Fruit fly (Drosophila melanogaster) whole organism, prepupa: ENCODE data around the gene CG10064.

Source experiments
- Blimp-1 ChIP-seq: fragments of 200-800 bp; sonication (Bioruptor generic); optimal IDR thresholded peaks from 3 replicates; lab custom pipeline; 2017; ENCODE audit warnings: missing biosample characterization, missing genetic modification characterization, mild to moderate bottlenecking, moderate library complexity, missing genetic modification reagents
- CG10631 ChIP-seq: fragments of 200-800 bp; sonication (Bioruptor generic); optimal IDR thresholded peaks from 2 replicates; lab custom pipeline; 2016; ENCODE audit warnings: missing biosample characterization, missing genetic modification characterization
- CG11762 ChIP-seq: fragments of 200-800 bp; sonication (Bioruptor generic); optimal IDR thresholded peaks from 3 replicates; lab custom pipeline; 2016; ENCODE audit warnings: missing biosample characterization, missing genetic modification characterization; ENCODE audit not compliant: insufficient read depth
- CG11902 ChIP-seq: fragments of 200-800 bp; sonication (Bioruptor generic); optimal IDR thresholded peaks from 3 replicates; lab custom pipeline; 2016; ENCODE audit warnings: missing biosample characterization, missing genetic modification characterization
- CG15336 ChIP-seq: fragments of 200-800 bp; sonication (Bioruptor generic); IDR thresholded peaks from 2 replicates; pipeline ENCODE4 v1.3.6; 2022; ENCODE audit warnings: missing biosample characterization, missing genetic modification characterization
- CG1621 ChIP-seq: fragments of 200-800 bp; sonication (Bioruptor generic); optimal IDR thresholded peaks from 3 replicates; lab custom pipeline; 2018; ENCODE audit warnings: missing biosample characterization, mild to moderate bottlenecking, missing genetic modification characterization
- CG3032 ChIP-seq: fragments of 200-800 bp; optimal IDR thresholded peaks from 2 replicates; lab custom pipeline; 2019; ENCODE audit warnings: missing biosample characterization, mild to moderate bottlenecking, missing genetic modification characterization, moderate library complexity
- CG31627 ChIP-seq: fragments of 200-800 bp; sonication (Bioruptor generic); optimal IDR thresholded peaks from 3 replicates; lab custom pipeline; 2016; ENCODE audit warnings: missing biosample characterization, missing genetic modification characterization
- CG32006 ChIP-seq: fragments of 200-800 bp; sonication (Bioruptor generic); optimal IDR thresholded peaks from 3 replicates; lab custom pipeline; 2017; ENCODE audit warnings: missing biosample characterization, mild to moderate bottlenecking, missing genetic modification characterization
- CG34406 ChIP-seq: fragments of 200-800 bp; sonication (Bioruptor generic); optimal IDR thresholded peaks from 3 replicates; lab custom pipeline; 2016; ENCODE audit warnings: missing biosample characterization, missing genetic modification characterization
- CG3919 ChIP-seq: fragments of 200-800 bp; sonication (Bioruptor generic); optimal IDR thresholded peaks from 3 replicates; lab custom pipeline; 2016; ENCODE audit warnings: missing biosample characterization, missing genetic modification characterization
- CG4318 ChIP-seq: fragments of 200-800 bp; sonication (Bioruptor generic); optimal IDR thresholded peaks from 3 replicates; lab custom pipeline; 2017; ENCODE audit warnings: missing biosample characterization, mild to moderate bottlenecking, missing genetic modification characterization
- CG6163 ChIP-seq: fragments of 200-800 bp; sonication (Bioruptor generic); IDR thresholded peaks from 3 replicates; pipeline ENCODE4 v1.3.6; 2022; ENCODE audit warnings: missing biosample characterization, missing genetic modification characterization
- CG6276 ChIP-seq: fragments of 200-800 bp; sonication (Bioruptor generic); optimal IDR thresholded peaks from 2 replicates; lab custom pipeline; 2017; ENCODE audit warnings: missing biosample characterization, mild to moderate bottlenecking, missing genetic modification characterization
- CG6792 ChIP-seq: fragments of 200-800 bp; sonication (Bioruptor generic); optimal IDR thresholded peaks from 3 replicates; lab custom pipeline; 2016; ENCODE audit warnings: missing biosample characterization, missing genetic modification characterization
- CG6808 ChIP-seq: fragments of 200-800 bp; sonication (Bioruptor generic); optimal IDR thresholded peaks from 3 replicates; lab custom pipeline; 2017; ENCODE audit warnings: missing biosample characterization, missing genetic modification characterization, mild to moderate bottlenecking, moderate library complexity, missing genetic modification reagents
- CG6854 ChIP-seq: fragments of 200-800 bp; sonication (Bioruptor generic); optimal IDR thresholded peaks from 2 replicates; lab custom pipeline; 2017; ENCODE audit warnings: missing biosample characterization, mild to moderate bottlenecking, missing genetic modification characterization
- CG8119 ChIP-seq: fragments of 200-800 bp; sonication (Bioruptor generic); IDR thresholded peaks from 3 replicates; pipeline ENCODE4 v1.3.6; 2022; ENCODE audit warnings: missing biosample characterization, missing genetic modification characterization
- CG8632 ChIP-seq: fragments of 200-800 bp; sonication (Bioruptor generic); optimal IDR thresholded peaks from 3 replicates; lab custom pipeline; 2016; ENCODE audit warnings: missing biosample characterization, missing genetic modification characterization
- CG9139 ChIP-seq: fragments of 200-800 bp; sonication (Bioruptor generic); optimal IDR thresholded peaks from 3 replicates; lab custom pipeline; 2017; ENCODE audit warnings: missing biosample characterization, mild to moderate bottlenecking, missing genetic modification characterization
- Eip75B ChIP-seq: fragments of 200-800 bp; sonication (Bioruptor generic); optimal IDR thresholded peaks from 3 replicates; lab custom pipeline; 2016; ENCODE audit warnings: missing biosample characterization, missing genetic modification characterization
- Eip78C ChIP-seq: fragments of 200-800 bp; sonication (Bioruptor generic); peaks from one replicate; lab custom pipeline; 2016; ENCODE audit warnings: missing biosample characterization, missing genetic modification characterization
- Eip93F ChIP-seq: fragments of 200-800 bp; sonication (Bioruptor generic); optimal IDR thresholded peaks from 2 replicates; lab custom pipeline; 2016; ENCODE audit warnings: missing biosample characterization, mild to moderate bottlenecking, missing genetic modification characterization
- Ets21C ChIP-seq: fragments of 200-800 bp; sonication (Bioruptor generic); optimal IDR thresholded peaks from 3 replicates; lab custom pipeline; 2016; ENCODE audit warnings: missing biosample characterization, missing genetic modification characterization
- Gug ChIP-seq: fragments of 200-800 bp; sonication (Bioruptor generic); IDR thresholded peaks from 2 replicates; pipeline ENCODE4 v1.3.6; 2022; ENCODE audit warnings: missing biosample characterization, missing genetic modification characterization
- Hr38 ChIP-seq: sonication (Bioruptor generic); optimal IDR thresholded peaks from 2 replicates; lab custom pipeline; 2016; ENCODE audit warnings: missing biosample characterization, missing genetic modification characterization
- Hr39 ChIP-seq: fragments of 200-800 bp; sonication (Bioruptor generic); optimal IDR thresholded peaks from 2 replicates; lab custom pipeline; 2016; ENCODE audit warnings: missing biosample characterization, missing genetic modification characterization
- Hr4 ChIP-seq: fragments of 200-800 bp; sonication (Bioruptor generic); optimal IDR thresholded peaks from 3 replicates; lab custom pipeline; 2016; ENCODE audit warnings: missing biosample characterization, missing genetic modification characterization
- Lpt ChIP-seq: fragments of 200-800 bp; sonication (Bioruptor generic); optimal IDR thresholded peaks from 3 replicates; lab custom pipeline; 2016; ENCODE audit warnings: missing biosample characterization, missing genetic modification characterization
- OdsH ChIP-seq: fragments of 200-800 bp; sonication (Bioruptor generic); optimal IDR thresholded peaks from 3 replicates; lab custom pipeline; 2016; ENCODE audit warnings: missing biosample characterization, missing genetic modification characterization
- Smox ChIP-seq: fragments of 200-800 bp; sonication (Bioruptor generic); optimal IDR thresholded peaks from 3 replicates; lab custom pipeline; 2016; ENCODE audit warnings: missing biosample characterization, missing genetic modification characterization
- Sox102F ChIP-seq: fragments of 200-800 bp; sonication (Bioruptor generic); optimal IDR thresholded peaks from 2 replicates; lab custom pipeline; 2016; ENCODE audit warnings: missing biosample characterization, mild to moderate bottlenecking, missing genetic modification characterization
- achi ChIP-seq: fragments of 200-800 bp; sonication (Bioruptor generic); optimal IDR thresholded peaks from 3 replicates; lab custom pipeline; 2016; ENCODE audit warnings: missing biosample characterization, missing genetic modification characterization
- acj6 ChIP-seq: fragments of 200-800 bp; sonication (Bioruptor generic); optimal IDR thresholded peaks from 3 replicates; lab custom pipeline; 2016; ENCODE audit warnings: missing biosample characterization, missing genetic modification characterization
- cyc ChIP-seq: fragments of 200-800 bp; sonication (Bioruptor generic); optimal IDR thresholded peaks from 3 replicates; lab custom pipeline; 2016; ENCODE audit warnings: missing biosample characterization, missing genetic modification characterization
- dsx ChIP-seq: fragments of 200-800 bp; optimal IDR thresholded peaks from 3 replicates; lab custom pipeline; 2019; ENCODE audit warnings: missing biosample characterization, mild to moderate bottlenecking, missing genetic modification characterization, moderate library complexity; ENCODE audit not compliant: poor library complexity, severe bottlenecking
- eg ChIP-seq: fragments of 200-800 bp; sonication (Bioruptor generic); IDR thresholded peaks from 3 replicates; pipeline ENCODE4 v1.3.6; 2022; ENCODE audit warnings: missing biosample characterization, missing genetic modification characterization
- esn ChIP-seq: fragments of 200-800 bp; sonication (Bioruptor generic); optimal IDR thresholded peaks from 2 replicates; lab custom pipeline; 2016; ENCODE audit warnings: missing biosample characterization, mild to moderate bottlenecking, missing genetic modification characterization, moderate library complexity
- fd85E ChIP-seq: fragments of 200-800 bp; sonication (Bioruptor generic); optimal IDR thresholded peaks from 3 replicates; lab custom pipeline; 2016; ENCODE audit warnings: missing biosample characterization, missing genetic modification characterization
- fkh ChIP-seq: fragments of 200-800 bp; sonication (Bioruptor generic); optimal IDR thresholded peaks from 3 replicates; lab custom pipeline; 2017; ENCODE audit warnings: missing biosample characterization, mild to moderate bottlenecking, missing genetic modification characterization, moderate library complexity
- lz ChIP-seq: fragments of 200-800 bp; sonication (Bioruptor generic); optimal IDR thresholded peaks from 3 replicates; lab custom pipeline; 2016; ENCODE audit warnings: missing biosample characterization, missing genetic modification characterization
- net ChIP-seq: fragments of 200-800 bp; sonication (Bioruptor generic); optimal IDR thresholded peaks from 3 replicates; lab custom pipeline; 2016; ENCODE audit warnings: missing biosample characterization, missing genetic modification characterization
- salr ChIP-seq, 2 experiments: fragments of 200-800 bp; sonication (Bioruptor generic); optimal IDR thresholded peaks; 3 replicates each; lab custom pipeline; 2016 to 2018; ENCODE audit warnings: missing biosample characterization in 2 of 2, missing genetic modification characterization in 2 of 2, mild to moderate bottlenecking in 1 of 2
- spab ChIP-seq: fragments of 200-800 bp; sonication (Bioruptor generic); optimal IDR thresholded peaks from 2 replicates; lab custom pipeline; 2017; ENCODE audit warnings: missing biosample characterization, mild to moderate bottlenecking, missing genetic modification characterization, missing genetic modification reagents
- ss ChIP-seq, 2 experiments: fragments of 200-800 bp; sonication (Bioruptor generic); optimal IDR thresholded peaks; 2 replicates in 1 of 2; 3 replicates in 1 of 2; lab custom pipeline; 2017 to 2018; ENCODE audit warnings: mild to moderate bottlenecking in 2 of 2, missing biosample characterization in 2 of 2, missing genetic modification characterization in 2 of 2, moderate library complexity in 1 of 2
- svp ChIP-seq: fragments of 200-800 bp; sonication (Bioruptor generic); peaks from one replicate; lab custom pipeline; 2016; ENCODE audit warnings: missing biosample characterization, missing genetic modification characterization

Gene CG10064

DNA sequence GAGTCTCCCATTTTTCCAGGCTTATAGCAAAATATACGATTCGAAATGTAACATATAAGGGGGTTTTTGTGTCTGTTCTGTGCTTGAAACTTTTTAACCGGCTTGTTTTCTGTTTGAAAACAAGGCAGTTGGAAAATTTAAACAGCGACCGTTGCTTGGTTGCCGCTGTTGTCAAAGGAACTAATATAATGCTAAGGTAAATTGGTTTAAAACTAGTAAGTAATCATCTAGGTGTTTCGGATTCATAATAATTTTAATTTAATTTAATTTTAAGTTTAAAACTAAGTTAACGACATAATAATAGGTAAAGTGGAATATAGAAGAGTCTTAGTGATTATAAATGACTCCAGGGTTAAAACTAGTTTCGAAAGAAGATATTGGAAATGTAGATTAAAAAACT is at the start of gene CG10064:
Gene CG10064 (minus strand): TSS at position 101 of the 400 bp plus-strand sequence.
- no peak for TF ChIP-seq CG6163 (GFP tag; lab: Robert Waterston, UW)
- TF ChIP-seq cyc (GFP tag; lab: Kevin White, UChicago): no peak
- no peak for TF ChIP-seq achi (GFP tag; lab: Kevin White, UChicago)
- TF ChIP-seq net (GFP tag; lab: Kevin White, UChicago): no peak
- TF ChIP-seq dsx (GFP tag; lab: Kevin White, UChicago): no peak
- no peak for TF ChIP-seq Blimp-1 (GFP tag; lab: Kevin White, UChicago)
- no peak for TF ChIP-seq CG3032 (tag; lab: Kevin White, UChicago)
- TF ChIP-seq CG1621 (tag; lab: Kevin White, UChicago): no peak
- TF ChIP-seq svp (GFP tag; lab: Kevin White, UChicago): no peak
- no peak for TF ChIP-seq CG3919 (GFP tag; lab: Kevin White, UChicago)
- TF ChIP-seq Smox (GFP tag; lab: Kevin White, UChicago): no peak
- TF ChIP-seq CG9139 (GFP tag; lab: Kevin White, UChicago): no peak
- TF ChIP-seq Hr39 (GFP tag; lab: Kevin White, UChicago): no peak
- no peak for TF ChIP-seq CG6792 (GFP tag; lab: Kevin White, UChicago)
- no peak for TF ChIP-seq CG10631 (GFP tag; lab: Kevin White, UChicago)
- TF ChIP-seq CG8632 (GFP tag; lab: Kevin White, UChicago): no peak
- TF ChIP-seq CG8119 (GFP tag; lab: Robert Waterston, UW): no peak

- TF ChIP-seq CG6808 (GFP tag; lab: Kevin White, UChicago): no peak
- TF ChIP-seq Smox (GFP tag; lab: Kevin White, UChicago): no peak
- TF ChIP-seq CG6276 (GFP tag; lab: Kevin White, UChicago): peak; percentile 95
- no peak for TF ChIP-seq Eip75B (GFP tag; lab: Kevin White, UChicago)
- TF ChIP-seq CG4318 (GFP tag; lab: Kevin White, UChicago): no peak
- TF ChIP-seq CG32006 (GFP tag; lab: Kevin White, UChicago): peak; percentile 31
- no peak for TF ChIP-seq fkh
- no peak for TF ChIP-seq ss (GFP tag; optimal IDR thresholded peaks at IDR 0.05; lab: Kevin White, UChicago)
- TF ChIP-seq Blimp-1 (GFP tag; lab: Kevin White, UChicago): no peak
- peak; percentile 30 for TF ChIP-seq OdsH (GFP tag; lab: Kevin White, UChicago)
- no peak for TF ChIP-seq CG11902 (GFP tag; lab: Kevin White, UChicago)
- TF ChIP-seq Eip78C (GFP tag; lab: Kevin White, UChicago): peak; percentile 68
- no peak for TF ChIP-seq acj6 (GFP tag; lab: Kevin White, UChicago)
- TF ChIP-seq CG10631 (GFP tag; lab: Kevin White, UChicago): no peak
- TF ChIP-seq Gug (GFP tag; lab: Robert Waterston, UW): 0 out of 2 replicates have a peak, but pooled peaks have one; percentile 37
- no peak for TF ChIP-seq Sox102F (GFP tag; lab: Kevin White, UChicago)
- no peak for TF ChIP-seq Hr38 (GFP tag; lab: Kevin White, UChicago)
- TF ChIP-seq Ets21C (GFP tag; lab: Kevin White, UChicago): no peak
- no peak for TF ChIP-seq salr (GFP tag; optimal IDR thresholded peaks at IDR 0.05; lab: Kevin White, UChicago)
- TF ChIP-seq CG3919 (GFP tag; lab: Kevin White, UChicago): no peak
- peak; percentile 8 for TF ChIP-seq net (GFP tag; lab: Kevin White, UChicago)
- no peak for TF ChIP-seq lz
- TF ChIP-seq eg (GFP tag; lab: Robert Waterston, UW): peak; percentile 77
- TF ChIP-seq CG34406 (GFP tag; lab: Kevin White, UChicago): no peak
- peak; percentile 31; the same call in 1 of the 3 replicates for TF ChIP-seq CG8119 (GFP tag; lab: Robert Waterston, UW)
- TF ChIP-seq esn (GFP tag; lab: Kevin White, UChicago): no peak
- TF ChIP-seq CG1621 (tag; lab: Kevin White, UChicago): no peak
- no peak for TF ChIP-seq Eip93F (GFP tag; lab: Kevin White, UChicago)
- TF ChIP-seq CG31627: no peak
- TF ChIP-seq spab (GFP tag; lab: Kevin White, UChicago): no peak
- TF ChIP-seq Hr4 (GFP tag; lab: Kevin White, UChicago): peak; percentile 62
- no peak for TF ChIP-seq CG6854
- peak; percentile 11 for TF ChIP-seq achi (GFP tag; lab: Kevin White, UChicago)
- TF ChIP-seq fd85E (GFP tag; lab: Kevin White, UChicago): no peak
- TF ChIP-seq cyc (GFP tag; lab: Kevin White, UChicago): no peak
- TF ChIP-seq Hr39 (GFP tag; lab: Kevin White, UChicago): no peak
- no peak for TF ChIP-seq CG11762 (GFP tag; lab: Kevin White, UChicago)
- peak; percentile 44; the same call in 1 of the 2 replicates for TF ChIP-seq CG15336 (GFP tag; lab: Robert Waterston, UW)
- TF ChIP-seq Lpt (GFP tag; lab: Kevin White, UChicago): no peak
- TF ChIP-seq CG9139 (GFP tag; lab: Kevin White, UChicago): no peak
These were observed 46.0 kb upstream of the CG10064 start for dm6 chr3L:7013568-7014305.
